Worm (Caenorhabditis elegans) whole organism, mixed stage, embryonic: ENCODE measurements around the gene F35C11.6.

Experiments
- bed-3 ChIP-seq: fragments of 200-800 bp; sonication (Bioruptor generic); optimal IDR thresholded peaks from 3 replicates; lab custom pipeline; 2018; ENCODE audit warnings: mild to moderate bottlenecking, missing genetic modification characterization, moderate library complexity, missing compliant biosample characterization
- blmp-1 ChIP-seq: fragments of 150-350 bp; optimal IDR thresholded peaks from 2 replicates; lab custom pipeline; 2014; ENCODE audit warnings: missing biosample characterization, missing genetic modification characterization
- ceh-39 ChIP-seq: fragments of 150-350 bp; optimal IDR thresholded peaks from 2 replicates; lab custom pipeline; 2014; ENCODE audit warnings: missing biosample characterization, missing genetic modification characterization
- ceh-43 ChIP-seq: fragments of 200-800 bp; sonication (Bioruptor generic); optimal IDR thresholded peaks from 2 replicates; lab custom pipeline; 2018; ENCODE audit warnings: mild to moderate bottlenecking, missing genetic modification characterization, moderate library complexity, missing compliant biosample characterization
- ceh-83 ChIP-seq: fragments of 200-800 bp; sonication (Bioruptor generic); optimal IDR thresholded peaks from 2 replicates; lab custom pipeline; 2018; ENCODE audit warnings: mild to moderate bottlenecking, missing genetic modification characterization, missing compliant biosample characterization
- ces-1 ChIP-seq: fragments of 150-350 bp; optimal IDR thresholded peaks from 2 replicates; lab custom pipeline; 2014; ENCODE audit warnings: missing biosample characterization, missing genetic modification reagents, missing genetic modification characterization
- cnd-1 ChIP-seq: fragments of 200-800 bp; sonication (Bioruptor generic); optimal IDR thresholded peaks from 2 replicates; lab custom pipeline; 2018; ENCODE audit warnings: mild to moderate bottlenecking, missing genetic modification characterization, missing compliant biosample characterization
- drap-1 ChIP-seq: fragments of 200-800 bp; sonication (Bioruptor generic); optimal IDR thresholded peaks from 3 replicates; lab custom pipeline; 2018; ENCODE audit warnings: mild to moderate bottlenecking, missing genetic modification characterization, missing compliant biosample characterization
- elt-1 ChIP-seq: sonication (generic microtip); optimal IDR thresholded peaks from 2 replicates; lab custom pipeline; 2017; ENCODE audit warnings: missing genetic modification characterization, mild to moderate bottlenecking, missing compliant biosample characterization, antibody characterized with exemption, moderate library complexity, borderline replicate concordance; ENCODE audit not compliant: insufficient read depth
- elt-3 ChIP-seq: fragments of 150-350 bp; optimal IDR thresholded peaks from 2 replicates; lab custom pipeline; 2014; ENCODE audit warnings: missing biosample characterization, missing genetic modification characterization
- flh-1 ChIP-seq: fragments of 200-800 bp; sonication (Bioruptor generic); optimal IDR thresholded peaks from 2 replicates; lab custom pipeline; 2018; ENCODE audit warnings: mild to moderate bottlenecking, missing genetic modification characterization, moderate library complexity, missing compliant biosample characterization
- ham-2 ChIP-seq: fragments of 200-800 bp; sonication (Bioruptor generic); optimal IDR thresholded peaks from 2 replicates; lab custom pipeline; 2018; ENCODE audit warnings: mild to moderate bottlenecking, missing genetic modification characterization, missing compliant biosample characterization
- hlh-1 ChIP-seq: fragments of 150-350 bp; optimal IDR thresholded peaks from 2 replicates; lab custom pipeline; 2014; ENCODE audit warnings: missing biosample characterization, missing genetic modification reagents, missing genetic modification characterization
- lin-13 ChIP-seq: fragments of 150-350 bp; optimal IDR thresholded peaks from 2 replicates; lab custom pipeline; 2014; ENCODE audit warnings: missing biosample characterization, missing genetic modification characterization
- lin-32 ChIP-seq: fragments of 200-800 bp; sonication (Bioruptor generic); optimal IDR thresholded peaks from 2 replicates; lab custom pipeline; 2018; ENCODE audit warnings: mild to moderate bottlenecking, missing genetic modification characterization, missing compliant biosample characterization
- lsy-2 ChIP-seq: fragments of 150-350 bp; optimal IDR thresholded peaks from 2 replicates; lab custom pipeline; 2014; ENCODE audit warnings: missing biosample characterization, missing genetic modification characterization
- mab-5 ChIP-seq: fragments of 150-350 bp; optimal IDR thresholded peaks from 2 replicates; lab custom pipeline; 2014; ENCODE audit warnings: missing biosample characterization, missing genetic modification characterization
- mep-1 ChIP-seq: fragments of 150-350 bp; optimal IDR thresholded peaks from 2 replicates; lab custom pipeline; 2017; ENCODE audit warnings: missing biosample characterization, missing genetic modification reagents, missing genetic modification characterization, inconsistent platforms
- mls-2 ChIP-seq: sonication (generic microtip); optimal IDR thresholded peaks from 2 replicates; lab custom pipeline; 2016; ENCODE audit warnings: mild to moderate bottlenecking, missing genetic modification characterization, moderate library complexity, missing compliant biosample characterization
- nhr-12 ChIP-seq: fragments of 150-350 bp; optimal IDR thresholded peaks from 2 replicates; lab custom pipeline; 2014; ENCODE audit warnings: missing biosample characterization, missing genetic modification characterization
- nhr-2 ChIP-seq: fragments of 150-350 bp; optimal IDR thresholded peaks from 2 replicates; lab custom pipeline; 2014; ENCODE audit warnings: missing biosample characterization, missing genetic modification characterization
- nhr-237 ChIP-seq: fragments of 150-350 bp; optimal IDR thresholded peaks from 2 replicates; lab custom pipeline; 2014; ENCODE audit warnings: missing biosample characterization, missing genetic modification characterization
- nhr-28 ChIP-seq: fragments of 150-350 bp; optimal IDR thresholded peaks from 2 replicates; lab custom pipeline; 2014; ENCODE audit warnings: missing biosample characterization, missing genetic modification characterization
- nhr-76 ChIP-seq: sonication (generic microtip); optimal IDR thresholded peaks from 2 replicates; lab custom pipeline; 2017; ENCODE audit warnings: missing biosample characterization, missing genetic modification characterization
- pha-4 ChIP-seq: fragments of 150-350 bp; optimal IDR thresholded peaks from 2 replicates; lab custom pipeline; 2018; ENCODE audit warnings: missing biosample characterization, missing genetic modification reagents, missing genetic modification characterization
- sem-2 ChIP-seq: fragments of 200-800 bp; sonication (Bioruptor generic); optimal IDR thresholded peaks from 2 replicates; lab custom pipeline; 2018; ENCODE audit warnings: mild to moderate bottlenecking, missing genetic modification characterization, missing compliant biosample characterization
- snpc-4 ChIP-seq: fragments of 150-350 bp; optimal IDR thresholded peaks from 2 replicates; lab custom pipeline; 2014; ENCODE audit warnings: missing biosample characterization, missing genetic modification characterization
- sptf-1 ChIP-seq: sonication (generic microtip); optimal IDR thresholded peaks from 2 replicates; lab custom pipeline; 2017; ENCODE audit warnings: mild to moderate bottlenecking, missing genetic modification characterization, moderate library complexity, missing compliant biosample characterization
- tbx-8 ChIP-seq: fragments of 200-800 bp; sonication (Bioruptor generic); optimal IDR thresholded peaks from 2 replicates; lab custom pipeline; 2018; ENCODE audit warnings: mild to moderate bottlenecking, missing genetic modification characterization, moderate library complexity, missing compliant biosample characterization
- unc-120 ChIP-seq: sonication (generic microtip); optimal IDR thresholded peaks from 2 replicates; lab custom pipeline; 2017; ENCODE audit warnings: missing genetic modification characterization, missing compliant biosample characterization; ENCODE audit not compliant: poor library complexity, severe bottlenecking
- unc-39 ChIP-seq: fragments of 150-350 bp; optimal IDR thresholded peaks from 2 replicates; lab custom pipeline; 2014; ENCODE audit warnings: missing biosample characterization, missing genetic modification characterization
- unc-62 ChIP-seq: fragments of 150-350 bp; optimal IDR thresholded peaks from 2 replicates; lab custom pipeline; 2014; ENCODE audit warnings: missing biosample characterization, missing genetic modification reagents, missing genetic modification characterization
- zip-8 ChIP-seq: fragments of 150-350 bp; optimal IDR thresholded peaks from 2 replicates; lab custom pipeline; 2014; ENCODE audit warnings: missing biosample characterization, missing genetic modification characterization

The F35C11.6 gene

ce11 chrII:8253160-8253793, 5.7 kb downstream of the F35C11.6 start, which contains the start of gene F35C11.5:
Gene F35C11.5 (plus strand): TSS chrII:8253743.
- no peak for TF ChIP-seq sptf-1 (tag; lab: Kevin White, UChicago)
- TF ChIP-seq sem-2 = no peak
- no peak for TF ChIP-seq nhr-237 (tag; lab: Kevin White, UChicago)
- TF ChIP-seq zip-8 (tag; lab: Kevin White, UChicago) = no peak
- TF ChIP-seq nhr-12 (tag; lab: Kevin White, UChicago) = no peak
- TF ChIP-seq unc-62 = no peak
- TF ChIP-seq lin-32 = no peak

DNA sequence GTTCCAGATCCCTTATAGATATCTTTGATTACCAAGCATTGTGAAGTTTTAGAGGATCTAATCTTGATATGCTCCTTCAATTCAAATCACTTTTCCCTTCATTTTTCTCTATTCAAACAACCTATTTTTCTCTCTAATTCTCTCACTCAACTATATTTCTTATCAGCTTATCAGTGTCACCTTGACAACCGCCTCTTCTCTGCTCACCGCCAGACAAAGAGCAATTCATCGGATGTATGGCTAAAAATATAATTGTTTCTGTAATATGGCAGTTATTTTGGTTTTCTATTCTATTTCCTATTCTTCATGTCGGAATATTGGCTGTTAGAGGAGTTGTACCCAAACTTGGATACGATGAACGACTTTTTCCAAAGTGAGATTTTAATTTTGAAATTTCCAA, 9.2 kb downstream of the F35C11.6 start:
- TF ChIP-seq lin-32 (no peak), hlh-1 (tag; lab: Kevin White, UChicago) (no peak), flh-1 (GFP tag; lab: Kevin White, UChicago) (no peak), nhr-28 (tag; lab: Kevin White, UChicago) (no peak), mab-5 (tag; lab: Kevin White, UChicago) (no peak), sptf-1 (tag; lab: Kevin White, UChicago) (no peak), ces-1 (GFP tag; lab: Kevin White, UChicago) (no peak), pha-4 (no peak), bed-3 (GFP tag; lab: Kevin White, UChicago) (no peak), drap-1 (GFP tag; lab: Kevin White, UChicago) (no peak), mep-1 (tag; lab: Kevin White, UChicago) (no peak)

DNA sequence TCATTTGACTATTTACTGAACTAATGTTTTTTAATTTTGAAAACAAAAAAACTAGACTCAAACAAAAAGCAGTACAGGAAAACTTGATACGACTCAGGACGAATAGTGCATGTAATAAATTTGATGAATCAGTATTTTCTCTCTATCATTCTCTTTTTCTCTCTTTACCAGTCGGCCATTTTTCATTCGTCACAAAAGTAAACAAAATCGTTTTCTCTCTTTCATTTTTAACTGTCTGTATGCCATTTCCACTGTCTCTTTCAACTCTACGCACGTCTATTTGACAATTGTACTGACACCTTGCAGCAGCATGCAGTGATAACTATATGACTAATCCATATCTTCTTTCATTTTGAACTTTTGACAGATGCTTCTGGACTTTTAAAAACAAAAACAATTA, 10.2 kb downstream of the F35C11.6 start, which contains the start of the genes F35C11.2 and F35C11.4:
TSS of gene F35C11.2 (minus strand) at position 90 of the 400 bp plus-strand sequence.
TSS of gene F35C11.4 (plus strand) at position 260 of the 400 bp plus-strand sequence.
- TF ChIP-seq ceh-43 (GFP tag; lab: Kevin White, UChicago) (no peak), nhr-2 (tag; lab: Kevin White, UChicago) (no peak), nhr-28 (tag; lab: Kevin White, UChicago) (no peak), unc-120 (no peak), nhr-76 (tag; lab: Kevin White, UChicago) (no peak), ces-1 (GFP tag; lab: Kevin White, UChicago) (no peak), snpc-4 (tag; lab: Kevin White, UChicago) (no peak), hlh-1 (tag; lab: Kevin White, UChicago) (no peak), mep-1 (tag; lab: Kevin White, UChicago) (no peak), nhr-237 (tag; lab: Kevin White, UChicago) (no peak), blmp-1 (no peak), sem-2 (no peak), sptf-1 (tag; lab: Kevin White, UChicago) (no peak), flh-1 (GFP tag; lab: Kevin White, UChicago) (no peak), pha-4 (no peak)

ce11 chrII:8246476-8246875, 12.5 kb downstream of the F35C11.6 start, which contains the start of gene F35C11.3:
Gene F35C11.3 (plus strand): TSS chrII:8246776.
- TF ChIP-seq cnd-1 (tag; lab: Kevin White, UChicago) (no peak), nhr-28 (tag; lab: Kevin White, UChicago) (no peak), sem-2 (no peak), mep-1 (tag; lab: Kevin White, UChicago) (no peak), unc-120 (no peak), lin-13 (tag; lab: Kevin White, UChicago) (no peak), nhr-2 (tag; lab: Kevin White, UChicago) (no peak), snpc-4 (tag; lab: Kevin White, UChicago) (no peak), nhr-12 (tag; lab: Kevin White, UChicago) (no peak), blmp-1 (no peak), ham-2 (GFP tag; lab: Kevin White, UChicago) (no peak), hlh-1 (tag; lab: Kevin White, UChicago) (no peak), ces-1 (GFP tag; lab: Kevin White, UChicago) (no peak), mls-2 (no peak), drap-1 (GFP tag; lab: Kevin White, UChicago) (no peak), pha-4 (no peak), lsy-2 (tag; lab: Kevin White, UChicago) (no peak), unc-62 (no peak)

ce11 chrII:8238155-8238554, 20.8 kb downstream of the F35C11.6 start, which contains the start of gene nlp-5:
Gene nlp-5 (plus strand): TSS chrII:8238455.
- TF ChIP-seq unc-39 (tag; lab: Kevin White, UChicago) (no peak), ceh-83 (GFP tag; lab: Kevin White, UChicago) (no peak), sptf-1 (tag; lab: Kevin White, UChicago) (no peak), ceh-39 (tag; lab: Kevin White, UChicago) (no peak), ham-2 (GFP tag; lab: Kevin White, UChicago) (no peak), tbx-8 (GFP tag; lab: Kevin White, UChicago) (no peak), elt-1 (tag; lab: Kevin White, UChicago) (no peak), nhr-12 (tag; lab: Kevin White, UChicago) (no peak), mab-5 (tag; lab: Kevin White, UChicago) (no peak), blmp-1 (no peak), drap-1 (GFP tag; lab: Kevin White, UChicago) (no peak), bed-3 (GFP tag; lab: Kevin White, UChicago) (no peak), elt-3 (no peak), mls-2 (no peak)
